Worm (Caenorhabditis elegans) whole organism, L2 larva: ENCODE data around the gene ipp-5.

Source experiments
- C34F6.9 ChIP-seq: fragments of 150-350 bp; optimal IDR thresholded peaks from 2 replicates; lab custom pipeline; 2014; ENCODE audit warnings: missing biosample characterization, missing genetic modification characterization
- F13H6.1 ChIP-seq: sonication (generic microtip); optimal IDR thresholded peaks from 2 replicates; lab custom pipeline; 2016; ENCODE audit warnings: missing genetic modification characterization, missing compliant biosample characterization
- R02D3.7 ChIP-seq: fragments of 150-350 bp; optimal IDR thresholded peaks from 2 replicates; lab custom pipeline; 2014; ENCODE audit warnings: missing biosample characterization, missing genetic modification characterization
- Y55F3AM.14 ChIP-seq: fragments of 200-800 bp; sonication (Bioruptor generic); optimal IDR thresholded peaks from 2 replicates; lab custom pipeline; 2018; ENCODE audit warnings: mild to moderate bottlenecking, missing genetic modification characterization, missing compliant biosample characterization
- ZK546.5 ChIP-seq: sonication (generic microtip); optimal IDR thresholded peaks from 2 replicates; lab custom pipeline; 2017; ENCODE audit warnings: missing biosample characterization, missing genetic modification characterization
- alr-1 ChIP-seq: fragments of 150-350 bp; optimal IDR thresholded peaks from 2 replicates; lab custom pipeline; 2014; ENCODE audit warnings: missing biosample characterization, missing genetic modification characterization
- aly-2 ChIP-seq: fragments of 150-350 bp; optimal IDR thresholded peaks from 2 replicates; lab custom pipeline; 2014; ENCODE audit warnings: missing biosample characterization, missing genetic modification characterization
- ama-1 ChIP-seq: fragments of 150-350 bp; optimal IDR thresholded peaks from 2 replicates; lab custom pipeline; 2018; ENCODE audit warnings: inconsistent platforms
- ceh-16 ChIP-seq: fragments of 150-350 bp; optimal IDR thresholded peaks from 2 replicates; lab custom pipeline; 2014; ENCODE audit warnings: missing biosample characterization, missing genetic modification characterization
- ceh-82 ChIP-seq: fragments of 150-350 bp; optimal IDR thresholded peaks from 2 replicates; lab custom pipeline; 2014; ENCODE audit warnings: missing biosample characterization, missing genetic modification characterization
- crh-2 ChIP-seq: sonication (generic microtip); optimal IDR thresholded peaks from 2 replicates; lab custom pipeline; 2017; ENCODE audit warnings: missing biosample characterization, missing genetic modification characterization
- dmd-4 ChIP-seq: sonication (generic microtip); optimal IDR thresholded peaks from 2 replicates; lab custom pipeline; 2017; ENCODE audit warnings: missing biosample characterization, missing genetic modification characterization
- egl-27 ChIP-seq: sonication (generic microtip); optimal IDR thresholded peaks from 3 replicates; lab custom pipeline; 2017; ENCODE audit warnings: missing biosample characterization, missing genetic modification reagents, missing genetic modification characterization
- elt-1 ChIP-seq: fragments of 150-350 bp; optimal IDR thresholded peaks from 2 replicates; lab custom pipeline; 2014; ENCODE audit warnings: missing biosample characterization, missing genetic modification characterization
- elt-3 ChIP-seq: sonication (generic microtip); optimal IDR thresholded peaks from 2 replicates; lab custom pipeline; 2017; ENCODE audit warnings: missing biosample characterization, missing genetic modification characterization
- fos-1 ChIP-seq: fragments of 150-350 bp; optimal IDR thresholded peaks from 2 replicates; lab custom pipeline; 2014; ENCODE audit warnings: missing biosample characterization, missing genetic modification characterization
- gmeb-1 ChIP-seq: fragments of 150-350 bp; optimal IDR thresholded peaks from 2 replicates; lab custom pipeline; 2014; ENCODE audit warnings: missing biosample characterization, missing genetic modification characterization
- lin-11 ChIP-seq: fragments of 150-350 bp; sonication (generic microtip); optimal IDR thresholded peaks from 2 replicates; lab custom pipeline; 2014; ENCODE audit warnings: missing biosample characterization, missing genetic modification characterization, inconsistent platforms, mixed read lengths
- lin-13 ChIP-seq: fragments of 150-350 bp; optimal IDR thresholded peaks from 2 replicates; lab custom pipeline; 2014; ENCODE audit warnings: missing biosample characterization, missing genetic modification reagents, missing genetic modification characterization
- lsy-2 ChIP-seq, 2 experiments: fragments of 150-350 bp in 1 of 2; sonication (generic microtip) in 1 of 2; optimal IDR thresholded peaks; 2 replicates each; lab custom pipeline; 2014 to 2017; ENCODE audit warnings: missing biosample characterization in 2 of 2, missing genetic modification characterization in 2 of 2
- mab-5 ChIP-seq: fragments of 150-350 bp; optimal IDR thresholded peaks from 2 replicates; lab custom pipeline; 2014; ENCODE audit warnings: missing biosample characterization, missing genetic modification characterization
- mbf-1 ChIP-seq: sonication (generic microtip); optimal IDR thresholded peaks from 2 replicates; lab custom pipeline; 2017; ENCODE audit warnings: missing biosample characterization, missing genetic modification characterization
- mdl-1 ChIP-seq, 2 experiments: fragments of 150-350 bp in 1 of 2; sonication (generic microtip) in 1 of 2; optimal IDR thresholded peaks; 2 replicates each; lab custom pipeline; 2017; ENCODE audit warnings: missing biosample characterization in 2 of 2, missing genetic modification characterization in 2 of 2
- nhr-10 ChIP-seq: sonication (generic microtip); optimal IDR thresholded peaks from 2 replicates; lab custom pipeline; 2017; ENCODE audit warnings: missing biosample characterization, missing genetic modification characterization
- nhr-11 ChIP-seq: fragments of 150-350 bp; optimal IDR thresholded peaks from 2 replicates; lab custom pipeline; 2014; ENCODE audit warnings: missing biosample characterization, missing genetic modification characterization
- nhr-12 ChIP-seq: fragments of 150-350 bp; optimal IDR thresholded peaks from 2 replicates; lab custom pipeline; 2014; ENCODE audit warnings: missing biosample characterization, missing genetic modification characterization
- nhr-129 ChIP-seq: fragments of 150-350 bp; optimal IDR thresholded peaks from 2 replicates; lab custom pipeline; 2014; ENCODE audit warnings: missing biosample characterization, missing genetic modification characterization
- nhr-21 ChIP-seq: fragments of 150-350 bp; optimal IDR thresholded peaks from 2 replicates; lab custom pipeline; 2014; ENCODE audit warnings: missing biosample characterization, missing genetic modification characterization
- nhr-23 ChIP-seq: fragments of 150-350 bp; optimal IDR thresholded peaks from 2 replicates; lab custom pipeline; 2014; ENCODE audit warnings: missing biosample characterization, missing genetic modification reagents, missing genetic modification characterization
- nhr-237 ChIP-seq: fragments of 150-350 bp; optimal IDR thresholded peaks from 2 replicates; lab custom pipeline; 2014; ENCODE audit warnings: missing biosample characterization, missing genetic modification characterization
- nhr-25 ChIP-seq: fragments of 150-350 bp; sonication (generic microtip); optimal IDR thresholded peaks from 3 replicates; lab custom pipeline; 2014; ENCODE audit warnings: missing biosample characterization, missing genetic modification characterization
- nhr-6 ChIP-seq: fragments of 150-350 bp; optimal IDR thresholded peaks from 2 replicates; lab custom pipeline; 2014; ENCODE audit warnings: missing biosample characterization, missing genetic modification characterization
- nhr-77 ChIP-seq: fragments of 150-350 bp; optimal IDR thresholded peaks from 2 replicates; lab custom pipeline; 2014; ENCODE audit warnings: missing biosample characterization, missing genetic modification characterization
- sem-4 ChIP-seq: fragments of 150-350 bp; optimal IDR thresholded peaks from 2 replicates; lab custom pipeline; 2014; ENCODE audit warnings: missing biosample characterization, missing genetic modification reagents, missing genetic modification characterization
- skn-1 ChIP-seq: sonication (generic microtip); optimal IDR thresholded peaks from 2 replicates; lab custom pipeline; 2017; ENCODE audit warnings: missing biosample characterization, missing genetic modification characterization
- sma-9 ChIP-seq, 2 experiments: fragments of 150-350 bp in 1 of 2; sonication (generic microtip) in 1 of 2; optimal IDR thresholded peaks; 2 replicates each; lab custom pipeline; 2014 to 2016; ENCODE audit warnings: missing genetic modification characterization in 2 of 2, mild to moderate bottlenecking in 1 of 2, missing biosample characterization in 1 of 2, missing compliant biosample characterization in 1 of 2, missing genetic modification reagents in 1 of 2, moderate library complexity in 1 of 2
- snpc-4 ChIP-seq: fragments of 150-350 bp; optimal IDR thresholded peaks from 2 replicates; lab custom pipeline; 2014; ENCODE audit warnings: missing biosample characterization, missing genetic modification characterization
- unc-39 ChIP-seq: fragments of 150-350 bp; optimal IDR thresholded peaks from 2 replicates; lab custom pipeline; 2014; ENCODE audit warnings: missing biosample characterization, missing genetic modification characterization
- unc-55 ChIP-seq: fragments of 150-350 bp; sonication (generic microtip); optimal IDR thresholded peaks from 3 replicates; lab custom pipeline; 2014; ENCODE audit warnings: missing biosample characterization, missing genetic modification reagents, missing genetic modification characterization
- unc-62 ChIP-seq: fragments of 150-350 bp; optimal IDR thresholded peaks from 2 replicates; lab custom pipeline; 2014; ENCODE audit warnings: missing biosample characterization, missing genetic modification reagents, missing genetic modification characterization
- zag-1 ChIP-seq: fragments of 150-350 bp; optimal IDR thresholded peaks from 2 replicates; lab custom pipeline; 2014; ENCODE audit warnings: missing biosample characterization, missing genetic modification characterization
- ztf-1 ChIP-seq: fragments of 200-800 bp; sonication (Bioruptor generic); conservative IDR thresholded peaks from 2 replicates; pipeline ENCODE4 v1.3.6; 2022; ENCODE audit warnings: missing genetic modification characterization, missing compliant biosample characterization
- ztf-11 ChIP-seq: sonication (generic microtip); optimal IDR thresholded peaks from 2 replicates; lab custom pipeline; 2017; ENCODE audit warnings: missing biosample characterization, missing genetic modification characterization
- ztf-4 ChIP-seq: fragments of 150-350 bp; optimal IDR thresholded peaks from 2 replicates; lab custom pipeline; 2014; ENCODE audit warnings: missing biosample characterization, missing genetic modification characterization

Gene ipp-5

ce11 chrX:6031169-6031568, at the start of gene ipp-5:
Gene ipp-5, plus strand, starts transcription at chrX:6031469.
- TF ChIP-seq mbf-1 (tag; lab: Kevin White, UChicago) = no peak
- no peak for TF ChIP-seq dmd-4 (tag; lab: Kevin White, UChicago)
- no peak for TF ChIP-seq elt-1 (tag; lab: Kevin White, UChicago)
- no peak for TF ChIP-seq nhr-23
- TF ChIP-seq gmeb-1 (tag; lab: Kevin White, UChicago) = no peak
- TF ChIP-seq mab-5 = no peak
- TF ChIP-seq lsy-2 (tag; optimal IDR thresholded peaks at IDR 0.05; lab: Kevin White, UChicago) = no peak
- no peak for TF ChIP-seq sma-9 (GFP tag; optimal IDR thresholded peaks at IDR 0.05; lab: Kevin White, UChicago)
- TF ChIP-seq sma-9 (tag; optimal IDR thresholded peaks at IDR 0.05; lab: Kevin White, UChicago) = no peak
- no peak for TF ChIP-seq ztf-11 (tag; lab: Kevin White, UChicago)
- no peak for TF ChIP-seq nhr-21 (tag; lab: Kevin White, UChicago)
- no peak for TF ChIP-seq alr-1
- no peak for TF ChIP-seq ceh-82
- no peak for TF ChIP-seq nhr-237

ce11 chrX:5981698-5982097, 49.6 kb upstream of the ipp-5 start:
- TF ChIP-seq C34F6.9 (tag; lab: Kevin White, UChicago) (peak; percentile 40), skn-1 (no peak), nhr-23 (no peak), ztf-11 (tag; lab: Kevin White, UChicago) (no peak), zag-1 (tag; lab: Kevin White, UChicago) (no peak), unc-55 (GFP tag; lab: Kevin White, UChicago) (peak; percentile 49), lsy-2 (tag; optimal IDR thresholded peaks at IDR 0.05; lab: Kevin White, UChicago) (peak in 1 of 2 experiments; percentile 10), crh-2 (peak; percentile 22), mdl-1 (tag; optimal IDR thresholded peaks at IDR 0.05; lab: Kevin White, UChicago) (no peak)

DNA sequence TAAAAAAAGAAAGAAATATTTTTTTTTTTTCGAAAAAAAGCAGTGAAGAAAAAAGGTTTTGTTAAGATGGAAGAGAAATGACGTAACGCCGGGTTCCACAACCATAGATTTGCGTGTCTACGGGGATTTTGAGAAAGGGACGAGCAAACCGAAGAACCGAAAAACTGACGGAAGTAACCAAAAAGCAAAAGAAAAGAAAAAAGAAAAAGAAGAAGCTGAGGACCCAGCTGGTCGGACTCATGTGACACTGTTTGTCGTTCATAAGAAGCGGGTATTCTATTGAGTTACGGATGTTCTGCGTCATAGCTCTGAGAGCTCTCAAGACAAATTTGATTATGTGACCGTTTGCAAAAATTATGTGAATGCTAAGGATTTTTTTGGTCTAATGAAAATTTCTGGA, 48.5 kb upstream of the ipp-5 start:
- TF ChIP-seq zag-1 (tag; lab: Kevin White, UChicago) (peak; percentile 35), nhr-10 (tag; lab: Kevin White, UChicago) (no peak), nhr-11 (tag; lab: Kevin White, UChicago) (no peak), egl-27 (no peak), nhr-6 (tag; lab: Kevin White, UChicago) (peak; percentile 36), R02D3.7 (no peak), mab-5 (no peak), lsy-2 (tag; optimal IDR thresholded peaks at IDR 0.05; lab: Kevin White, UChicago) (peak in 1 of 2 experiments; percentile 47), nhr-237 (no peak), nhr-25 (tag; lab: Kevin White, UChicago) (no peak), C34F6.9 (tag; lab: Kevin White, UChicago) (peak; percentile 14), lin-13 (GFP tag; lab: Kevin White, UChicago) (no peak), unc-62 (GFP tag; lab: Kevin White, UChicago) (no peak), ama-1 (lab: Kevin White, UChicago) (no peak), Y55F3AM.14 (GFP tag; lab: Kevin White, UChicago) (peak; percentile 84), snpc-4 (tag; lab: Kevin White, UChicago) (no peak), dmd-4 (tag; lab: Kevin White, UChicago) (no peak), nhr-23 (no peak), gmeb-1 (tag; lab: Kevin White, UChicago) (no peak), F13H6.1 (tag; lab: Kevin White, UChicago) (no peak), nhr-77 (no peak), fos-1 (tag; lab: Kevin White, UChicago) (no peak), ztf-4 (no peak), lin-11 (tag; lab: Kevin White, UChicago) (no peak), alr-1 (no peak), aly-2 (tag; lab: Kevin White, UChicago) (no peak), sem-4 (tag; lab: Kevin White, UChicago) (no peak), unc-55 (GFP tag; lab: Kevin White, UChicago) (peak; percentile 43), ZK546.5 (no peak), ceh-16 (no peak), mdl-1 (tag; optimal IDR thresholded peaks at IDR 0.05; lab: Kevin White, UChicago) (no peak), unc-39 (tag; lab: Kevin White, UChicago) (no peak), crh-2 (peak; percentile 6), nhr-12 (tag; lab: Kevin White, UChicago) (no peak), elt-3 (no peak), elt-1 (tag; lab: Kevin White, UChicago) (no peak), nhr-129 (tag; lab: Kevin White, UChicago) (peak; percentile 15), ztf-1 (GFP tag; lab: Robert Waterston, UW) (no peak), ceh-82 (no peak), sma-9 (GFP tag; optimal IDR thresholded peaks at IDR 0.05; lab: Kevin White, UChicago) (peak; percentile 65), sma-9 (tag; optimal IDR thresholded peaks at IDR 0.05; lab: Kevin White, UChicago) (no peak)
